Comparison of ENCODE assay signal across 4 fruit fly cellular contexts in genomic region chrX:2141854-2142216, dm6.
TF ChIP-seq lines count a peak whose summit lies in the region.

No protein-coding gene starts in this region.

TF ChIP-seq in whole organism, adult, 20 proteins besides CTCF, POLR2A, EP300 and RAD21 (continued from another document):
- TF ChIP-seq CG5204 (GFP tag; optimal IDR thresholded peaks at IDR 0.05; lab: Kevin White, UChicago) (peak; percentile 11), cic (GFP tag; optimal IDR thresholded peaks at IDR 0.05; lab: Kevin White, UChicago) (peak; percentile 25)
TF ChIP-seq in whole organism, adult: peak in this region for 15.

TF ChIP-seq in whole organism, embryonic, 481 proteins besides CTCF, POLR2A, EP300 and RAD21 (continued from another document and continues in another):
- TF ChIP-seq CG18476 (GFP tag; optimal IDR thresholded peaks at IDR 0.05; lab: Kevin White, UChicago) (no peak), CG30431 (GFP tag; optimal IDR thresholded peaks at IDR 0.05; lab: Kevin White, UChicago) (no peak), pum (GFP tag; optimal IDR thresholded peaks at IDR 0.05; lab: Kevin White, UChicago) (no peak), tap (tag; optimal IDR thresholded peaks at IDR 0.05; lab: Kevin White, UChicago) (peak; percentile 33), ewg (GFP tag; optimal IDR thresholded peaks at IDR 0.05; lab: Kevin White, UChicago) (peak; percentile 23), mirr (GFP tag; optimal IDR thresholded peaks at IDR 0.05; lab: Kevin White, UChicago) (peak; percentile 97), CG11093 (GFP tag; IDR thresholded peaks at IDR 0.05; lab: Robert Waterston, UW) (no peak; the same call in 2 of the 3 replicates), CG17912 (GFP tag; optimal IDR thresholded peaks at IDR 0.05; lab: Kevin White, UChicago) (peak; percentile 79), Dad (GFP tag; optimal IDR thresholded peaks at IDR 0.05; lab: Kevin White, UChicago) (no peak), zf30C (GFP tag; optimal IDR thresholded peaks at IDR 0.05; lab: Kevin White, UChicago) (no peak), CG12659 (GFP tag; optimal IDR thresholded peaks at IDR 0.05; lab: Kevin White, UChicago) (peak; percentile 21), bsh (GFP tag; optimal IDR thresholded peaks at IDR 0.05; lab: Kevin White, UChicago) (peak in 1 of 2 experiments; percentile 46), ato (GFP tag; IDR thresholded peaks at IDR 0.05; lab: Robert Waterston, UW; ENCODE audit: partially characterized antibody) (no peak), MESR4 (GFP tag; optimal IDR thresholded peaks at IDR 0.05; lab: Kevin White, UChicago) (no peak), CG10366 (GFP tag; IDR thresholded peaks at IDR 0.05; lab: Robert Waterston, UW) (no peak), Sry-δ (GFP tag; optimal IDR thresholded peaks at IDR 0.05; lab: Kevin White, UChicago) (no peak), gcm (GFP tag; optimal IDR thresholded peaks at IDR 0.05; lab: Kevin White, UChicago) (peak; percentile 1), CHES-1-like (GFP tag; optimal IDR thresholded peaks at IDR 0.05; lab: Kevin White, UChicago) (peak; percentile 29), CG13123 (GFP tag; optimal IDR thresholded peaks at IDR 0.05; lab: Kevin White, UChicago) (peak; percentile 48), E2f2 (GFP tag; IDR thresholded peaks at IDR 0.05; lab: Robert Waterston, UW) (no peak; the same call in 1 of the 2 replicates), CG18599 (GFP tag; optimal IDR thresholded peaks at IDR 0.05; lab: Kevin White, UChicago) (peak; percentile 72), Scr (GFP tag; IDR thresholded peaks at IDR 0.05; lab: Robert Waterston, UW; ENCODE audit: partially characterized antibody) (no peak), YL-1 (GFP tag; optimal IDR thresholded peaks at IDR 0.05; lab: Kevin White, UChicago) (peak; percentile 25), CG12155 (GFP tag; optimal IDR thresholded peaks at IDR 0.05; lab: Kevin White, UChicago) (peak; percentile 25), lbe (GFP tag; optimal IDR thresholded peaks at IDR 0.05; lab: Kevin White, UChicago) (peak; percentile 67), her (GFP tag; optimal IDR thresholded peaks at IDR 0.05; lab: Kevin White, UChicago) (peak; percentile 4), vnd (GFP tag; IDR thresholded peaks at IDR 0.05; lab: Robert Waterston, UW; ENCODE audit: partially characterized antibody) (no peak), CG18764 (GFP tag; optimal IDR thresholded peaks at IDR 0.05; lab: Kevin White, UChicago) (peak; percentile 24), gfzf (GFP tag; optimal IDR thresholded peaks at IDR 0.05; lab: Kevin White, UChicago) (no peak), CG4820 (GFP tag; optimal IDR thresholded peaks at IDR 0.05; lab: Kevin White, UChicago) (no peak), otp (GFP tag; IDR thresholded peaks at IDR 0.05; lab: Robert Waterston, UW) (0 out of 3 replicates have a peak, but pooled peaks have one; percentile 35), CG7963 (GFP tag; IDR thresholded peaks at IDR 0.05; lab: Robert Waterston, UW; ENCODE audit: partially characterized antibody) (no peak), h (optimal IDR thresholded peaks at IDR 0.05; lab: Kevin White, UChicago) (no peak), CG2889 (GFP tag; IDR thresholded peaks at IDR 0.05; lab: Robert Waterston, UW) (no peak), CG8388 (GFP tag; optimal IDR thresholded peaks at IDR 0.05; lab: Kevin White, UChicago) (no peak), CG17802 (tag; optimal IDR thresholded peaks at IDR 0.05; lab: Kevin White, UChicago) (no peak), chn (GFP tag; optimal IDR thresholded peaks at IDR 0.05; lab: Kevin White, UChicago) (no peak), CG6854 (GFP tag; optimal IDR thresholded peaks at IDR 0.05; lab: Kevin White, UChicago) (no peak), Med (GFP tag; lab: Kevin White, UChicago) (peak; percentile 88), Xrp1 (GFP tag; IDR thresholded peaks at IDR 0.05; lab: Robert Waterston, UW) (peak; percentile 39; the same call in 1 of the 2 replicates), nerfin-1 (tag; optimal IDR thresholded peaks at IDR 0.05; lab: Kevin White, UChicago) (peak; percentile 20), CG32532 (GFP tag; IDR thresholded peaks at IDR 0.05; lab: Robert Waterston, UW) (peak; percentile 64; the same call in 1 of the 2 replicates)

TF ChIP-seq in whole organism, prepupa, 60 proteins besides CTCF, POLR2A, EP300 and RAD21 (continued from another document):
- TF ChIP-seq CG10631 (GFP tag; optimal IDR thresholded peaks at IDR 0.05; lab: Kevin White, UChicago) (peak; percentile 30), Eip93F (GFP tag; optimal IDR thresholded peaks at IDR 0.05; lab: Kevin White, UChicago) (no peak), pdm3 (GFP tag; optimal IDR thresholded peaks at IDR 0.05; lab: Kevin White, UChicago) (peak; percentile 9), CG8119 (GFP tag; IDR thresholded peaks at IDR 0.05; lab: Robert Waterston, UW) (no peak), Hr4 (GFP tag; optimal IDR thresholded peaks at IDR 0.05; lab: Kevin White, UChicago) (peak; percentile 41), CG9139 (GFP tag; optimal IDR thresholded peaks at IDR 0.05; lab: Kevin White, UChicago) (no peak), CG11902 (GFP tag; optimal IDR thresholded peaks at IDR 0.05; lab: Kevin White, UChicago) (no peak), Met (GFP tag; optimal IDR thresholded peaks at IDR 0.05; lab: Kevin White, UChicago) (peak; percentile 58), Hr38 (GFP tag; optimal IDR thresholded peaks at IDR 0.05; lab: Kevin White, UChicago) (no peak), CG6276 (GFP tag; optimal IDR thresholded peaks at IDR 0.05; lab: Kevin White, UChicago) (peak; percentile 59), Eip75B (GFP tag; optimal IDR thresholded peaks at IDR 0.05; lab: Kevin White, UChicago) (no peak), CG8632 (GFP tag; optimal IDR thresholded peaks at IDR 0.05; lab: Kevin White, UChicago) (peak; percentile 37), dsx (GFP tag; optimal IDR thresholded peaks at IDR 0.05; lab: Kevin White, UChicago; ENCODE audit: poor library complexity, severe bottlenecking) (no peak), lz (GFP tag; optimal IDR thresholded peaks at IDR 0.05; lab: Kevin White, UChicago) (no peak), Lpt (GFP tag; optimal IDR thresholded peaks at IDR 0.05; lab: Kevin White, UChicago) (no peak), salr (GFP tag; optimal IDR thresholded peaks at IDR 0.05; lab: Kevin White, UChicago) (peak in 1 of 2 experiments; percentile 18), CG10669 (GFP tag; optimal IDR thresholded peaks at IDR 0.05; lab: Kevin White, UChicago) (peak; percentile 12), CG4318 (GFP tag; optimal IDR thresholded peaks at IDR 0.05; lab: Kevin White, UChicago) (no peak), Blimp-1 (GFP tag; optimal IDR thresholded peaks at IDR 0.05; lab: Kevin White, UChicago) (peak; percentile 22), CG11294 (GFP tag; IDR thresholded peaks at IDR 0.05; lab: Robert Waterston, UW) (no peak), CG3032 (tag; optimal IDR thresholded peaks at IDR 0.05; lab: Kevin White, UChicago) (peak; percentile 36), CG6854 (GFP tag; optimal IDR thresholded peaks at IDR 0.05; lab: Kevin White, UChicago) (peak; percentile 46), CG11762 (GFP tag; optimal IDR thresholded peaks at IDR 0.05; lab: Kevin White, UChicago; ENCODE audit: insufficient read depth) (peak; percentile 22), achi (GFP tag; optimal IDR thresholded peaks at IDR 0.05; lab: Kevin White, UChicago) (peak; percentile 29), CG32006 (GFP tag; optimal IDR thresholded peaks at IDR 0.05; lab: Kevin White, UChicago) (peak; percentile 50), Gug (GFP tag; IDR thresholded peaks at IDR 0.05; lab: Robert Waterston, UW) (no peak), CG6808 (GFP tag; optimal IDR thresholded peaks at IDR 0.05; lab: Kevin White, UChicago) (peak; percentile 53), fd59A (GFP tag; optimal IDR thresholded peaks at IDR 0.05; lab: Kevin White, UChicago) (no peak), CG1621 (tag; optimal IDR thresholded peaks at IDR 0.05; lab: Kevin White, UChicago) (no peak), CG34406 (GFP tag; optimal IDR thresholded peaks at IDR 0.05; lab: Kevin White, UChicago) (peak; percentile 29), net (GFP tag; optimal IDR thresholded peaks at IDR 0.05; lab: Kevin White, UChicago) (peak; percentile 6), esn (GFP tag; optimal IDR thresholded peaks at IDR 0.05; lab: Kevin White, UChicago) (peak; percentile 42), CG16779 (tag; optimal IDR thresholded peaks at IDR 0.05; lab: Kevin White, UChicago) (peak; percentile 1), CG6792 (GFP tag; optimal IDR thresholded peaks at IDR 0.05; lab: Kevin White, UChicago) (peak; percentile 30), CG31627 (GFP tag; optimal IDR thresholded peaks at IDR 0.05; lab: Kevin White, UChicago) (no peak), spab (GFP tag; optimal IDR thresholded peaks at IDR 0.05; lab: Kevin White, UChicago) (no peak), fd85E (GFP tag; optimal IDR thresholded peaks at IDR 0.05; lab: Kevin White, UChicago) (no peak), svp (GFP tag; lab: Kevin White, UChicago) (peak; percentile 75), Ets21C (GFP tag; optimal IDR thresholded peaks at IDR 0.05; lab: Kevin White, UChicago) (no peak), vri (GFP tag; optimal IDR thresholded peaks at IDR 0.05; lab: Kevin White, UChicago) (peak; percentile 85)

TF ChIP-seq in whole organism, wandering third instar larva, 38 proteins besides CTCF, POLR2A, EP300 and RAD21 (continued from another document):
- TF ChIP-seq woc (GFP tag; optimal IDR thresholded peaks at IDR 0.05; lab: Kevin White, UChicago) (peak; percentile 31), HLH106 (tag; optimal IDR thresholded peaks at IDR 0.05; lab: Kevin White, UChicago) (peak; percentile 63), OdsH (GFP tag; optimal IDR thresholded peaks at IDR 0.05; lab: Kevin White, UChicago) (no peak), GATAd (GFP tag; optimal IDR thresholded peaks at IDR 0.05; lab: Kevin White, UChicago) (peak; percentile 5)
TF ChIP-seq in whole organism, wandering third instar larva: peak in this region for 21.
